Worm (Caenorhabditis elegans): ENCODE data around the gene xbx-3.

Gene xbx-3

ce11 chrIII:10085983-10086382 is 50.2 kb downstream of the xbx-3 start, which contains the start of gene T16H12.2:
T16H12.2 (plus strand) TSS chrIII:10086283.
- TF ChIP-seq egl-27 (tag; optimal IDR thresholded peaks at IDR 0.05) (no peak), mxl-2 (GFP tag; conservative IDR thresholded peaks at IDR 0.05) (no peak), skn-1 (tag; optimal IDR thresholded peaks at IDR 0.05) (no peak), fkh-10 (GFP tag; optimal IDR thresholded peaks at IDR 0.05) (no peak), Y5F2A.4 (GFP tag; optimal IDR thresholded peaks at IDR 0.05) (no peak), ces-1 (GFP tag; optimal IDR thresholded peaks at IDR 0.05) (no peak), pqm-1 (tag; optimal IDR thresholded peaks at IDR 0.05) (no peak), ceh-62 (tag; optimal IDR thresholded peaks at IDR 0.05) (no peak), attf-4 (tag; optimal IDR thresholded peaks at IDR 0.05) (no peak), lin-29 (GFP tag; IDR thresholded peaks at IDR 0.05) (no peak), saeg-2 (GFP tag; IDR thresholded peaks at IDR 0.05) (no peak), php-3 (GFP tag; IDR thresholded peaks at IDR 0.05) (no peak), set-16 (GFP tag; IDR thresholded peaks at IDR 0.05) (no peak), madf-5 (GFP tag; IDR thresholded peaks at IDR 0.05) (no peak), aha-1 (tag) (no peak), nhr-41 (GFP tag; IDR thresholded peaks at IDR 0.05) (no peak), hlh-11 (tag; optimal IDR thresholded peaks at IDR 0.05) (no peak), snpc-1.2 (GFP tag; IDR thresholded peaks at IDR 0.05) (no peak)

Data from whole organism, L4 larva.